Fruit fly (Drosophila melanogaster): ENCODE measurements around the gene epsilonCOP.

epsilonCOP gene

dm6 chr2L:6479226-6479906, 9.5 kb upstream of the epsilonCOP start (continued):
- TF ChIP-seq CG1832 (GFP tag; optimal IDR thresholded peaks at IDR 0.05), result no peak
- no peak for TF ChIP-seq gsb (GFP tag; IDR thresholded peaks at IDR 0.05)
- peak; percentile 10; the same call in 1 of the 2 replicates for TF ChIP-seq ranshi (GFP tag; IDR thresholded peaks at IDR 0.05)
- peak; percentile 36 for TF ChIP-seq Sox100B (GFP tag; optimal IDR thresholded peaks at IDR 0.05)
- TF ChIP-seq kni (GFP tag; optimal IDR thresholded peaks at IDR 0.05), result peak; percentile 70
- peak; percentile 71 for TF ChIP-seq CG34376 (GFP tag; optimal IDR thresholded peaks at IDR 0.05)
- TF ChIP-seq CG6654 (GFP tag; optimal IDR thresholded peaks at IDR 0.05), result no peak
- TF ChIP-seq Fer1 (GFP tag; optimal IDR thresholded peaks at IDR 0.05), result peak; percentile 85
- peak; percentile 33 for TF ChIP-seq CG33557 (GFP tag; optimal IDR thresholded peaks at IDR 0.05)
- no peak for TF ChIP-seq zfh1 (GFP tag; IDR thresholded peaks at IDR 0.05)
- peak; percentile 62 for TF ChIP-seq MTF-1 (GFP tag; optimal IDR thresholded peaks at IDR 0.05; ENCODE audit: borderline replicate concordance)
- TF ChIP-seq btn (GFP tag; optimal IDR thresholded peaks at IDR 0.05), result no peak
- no peak for TF ChIP-seq hkb (optimal IDR thresholded peaks at IDR 0.05)
- peak; percentile 47 for TF ChIP-seq hkb (GFP tag; IDR thresholded peaks at IDR 0.05)
- TF ChIP-seq HmgD (GFP tag; optimal IDR thresholded peaks at IDR 0.05), result no peak
- TF ChIP-seq CG8089 (GFP tag; optimal IDR thresholded peaks at IDR 0.05), result no peak
- peak; percentile 66 for TF ChIP-seq sug (tag; optimal IDR thresholded peaks at IDR 0.05)
- peak; percentile 9 for TF ChIP-seq pnt (GFP tag; optimal IDR thresholded peaks at IDR 0.05)
- TF ChIP-seq CG1529 (GFP tag; optimal IDR thresholded peaks at IDR 0.05), result peak; percentile 19
- TF ChIP-seq gfzf (GFP tag; optimal IDR thresholded peaks at IDR 0.05), result no peak
- TF ChIP-seq salm (tag; optimal IDR thresholded peaks at IDR 0.05), result no peak
- no peak; the same call in 1 of the 2 replicates for TF ChIP-seq amos (GFP tag; IDR thresholded peaks at IDR 0.05; ENCODE audit: partially characterized antibody)
- TF ChIP-seq CG11247 (GFP tag; IDR thresholded peaks at IDR 0.05), result no peak
- no peak for TF ChIP-seq ssp (GFP tag; IDR thresholded peaks at IDR 0.05)
- TF ChIP-seq Elba2 (GFP tag; optimal IDR thresholded peaks at IDR 0.05), result no peak
- TF ChIP-seq dimm (GFP tag; IDR thresholded peaks at IDR 0.05), result no peak
- TF ChIP-seq gro (GFP tag; optimal IDR thresholded peaks at IDR 0.05), result peak; percentile 53
- TF ChIP-seq stc (GFP tag; IDR thresholded peaks at IDR 0.05), result peak; percentile 49; the same call in 1 of the 2 replicates
- no peak for TF ChIP-seq br (optimal IDR thresholded peaks at IDR 0.05)
- no peak for TF ChIP-seq ap (GFP tag; IDR thresholded peaks at IDR 0.05)
- no peak for TF ChIP-seq CG3407 (GFP tag; optimal IDR thresholded peaks at IDR 0.05)
- TF ChIP-seq Lpt (GFP tag; optimal IDR thresholded peaks at IDR 0.05), result no peak
- peak; percentile 39 for TF ChIP-seq ash1 (GFP tag; optimal IDR thresholded peaks at IDR 0.05)
- TF ChIP-seq CG2202 (tag; optimal IDR thresholded peaks at IDR 0.05), result no peak
- TF ChIP-seq crp (GFP tag; optimal IDR thresholded peaks at IDR 0.05), result no peak
- TF ChIP-seq CG17912 (GFP tag; optimal IDR thresholded peaks at IDR 0.05), result peak; percentile 65
- TF ChIP-seq Rx (GFP tag; IDR thresholded peaks at IDR 0.05), result no peak
- no peak for TF ChIP-seq lilli (GFP tag; optimal IDR thresholded peaks at IDR 0.05)
- no peak for TF ChIP-seq CG10147 (GFP tag; optimal IDR thresholded peaks at IDR 0.05)
- no peak for TF ChIP-seq Six4 (GFP tag; optimal IDR thresholded peaks at IDR 0.05)
- peak; percentile 21; the same call in 1 of the 3 replicates for TF ChIP-seq dysf (GFP tag; IDR thresholded peaks at IDR 0.05)
- TF ChIP-seq CG7357 (GFP tag; IDR thresholded peaks at IDR 0.05), result no peak
- TF ChIP-seq Optix (GFP tag; IDR thresholded peaks at IDR 0.05), result no peak
- peak; percentile 34 for TF ChIP-seq HLHmδ (GFP tag; optimal IDR thresholded peaks at IDR 0.05)
- peak; percentile 37 for TF ChIP-seq Fer2 (tag; optimal IDR thresholded peaks at IDR 0.05)
- TF ChIP-seq stwl (tag; optimal IDR thresholded peaks at IDR 0.05), result peak; percentile 33
- TF ChIP-seq CG17612 (GFP tag; IDR thresholded peaks at IDR 0.05), result no peak
- TF ChIP-seq emc (GFP tag; optimal IDR thresholded peaks at IDR 0.05), result peak; percentile 18
- TF ChIP-seq CG11696 (GFP tag; IDR thresholded peaks at IDR 0.05), result no peak
- no peak for TF ChIP-seq CG3847 (GFP tag; IDR thresholded peaks at IDR 0.05)
- no peak for TF ChIP-seq CG6854 (GFP tag; optimal IDR thresholded peaks at IDR 0.05)

Data from whole organism, embryonic.